Fruit fly (Drosophila melanogaster): ENCODE measurements around the gene CG3655.

DNA sequence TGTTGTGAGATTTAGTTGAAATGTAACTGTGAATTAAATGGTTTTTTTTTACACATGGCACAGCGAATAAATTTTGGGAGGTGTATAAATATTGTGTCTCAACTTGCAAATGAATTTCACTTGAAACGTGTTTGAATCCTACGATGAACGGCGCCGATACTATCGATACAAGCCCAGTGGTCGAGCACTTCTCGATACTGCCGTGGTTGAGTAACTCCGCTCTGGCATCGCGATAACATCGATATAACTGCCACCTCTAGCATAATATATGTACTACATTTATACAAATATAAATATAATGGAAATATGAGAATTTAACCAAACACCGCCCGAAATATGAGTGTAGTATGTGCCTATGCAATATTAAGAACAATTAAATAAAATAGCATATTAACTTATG, 101.6 kb downstream of the CG3655 start:
- TF ChIP-seq psq (optimal IDR thresholded peaks at IDR 0.05), result no peak
- no peak for TF ChIP-seq Sin3A (optimal IDR thresholded peaks at IDR 0.05)

Data from Kc167 (cell line).